Worm (Caenorhabditis elegans) whole organism, midembryonic: ENCODE results near the gene R07B1.8.

Experiments used
- cog-1 ChIP-seq: sonication (generic microtip); optimal IDR thresholded peaks from 2 replicates; lab custom pipeline; 2016; ENCODE audit warnings: missing genetic modification characterization, missing compliant biosample characterization
- flt-1 ChIP-seq: fragments of 200-800 bp; sonication (Bioruptor generic); IDR thresholded peaks from 2 replicates; pipeline ENCODE4 v1.3.6; 2022; ENCODE audit warnings: missing genetic modification characterization, missing compliant biosample characterization
- klf-2 ChIP-seq: fragments of 200-800 bp; sonication (Bioruptor generic); conservative IDR thresholded peaks from 2 replicates; pipeline ENCODE4 v1.3.6; 2022; ENCODE audit warnings: missing genetic modification reagents, missing genetic modification characterization, missing compliant biosample characterization
- med-1 ChIP-seq: sonication (generic microtip); optimal IDR thresholded peaks from 2 replicates; lab custom pipeline; 2017; ENCODE audit warnings: missing genetic modification characterization, mild to moderate bottlenecking, missing compliant biosample characterization, antibody characterized with exemption, missing genetic modification reagents; ENCODE audit not compliant: insufficient read depth
- tab-1 ChIP-seq: fragments of 200-800 bp; sonication (Bioruptor generic); IDR thresholded peaks from 2 replicates; pipeline ENCODE4 v1.3.6; 2022; ENCODE audit warnings: missing genetic modification characterization, missing compliant biosample characterization
- ztf-23 ChIP-seq: fragments of 200-800 bp; sonication (Bioruptor generic); IDR thresholded peaks from 2 replicates; pipeline ENCODE4 v1.3.6; 2022; ENCODE audit warnings: missing genetic modification reagents, missing genetic modification characterization, missing compliant biosample characterization
- ztf-29 ChIP-seq: fragments of 200-800 bp; sonication (Bioruptor generic); IDR thresholded peaks from 2 replicates; pipeline ENCODE4 v1.3.6; 2022; ENCODE audit warnings: missing genetic modification reagents, missing genetic modification characterization, missing compliant biosample characterization

ce11 chrX:9917362-9917761 lies 44.9 kb upstream of the R07B1.8 start, which contains the start of gene F21G4.6:
- TF ChIP-seq tab-1 (no peak), flt-1 (no peak), med-1 (GFP tag; lab: Kevin White, UChicago) (no peak), klf-2 (GFP tag; lab: Robert Waterston, UW) (no peak), ztf-23 (no peak), ztf-29 (no peak), cog-1 (tag; lab: Kevin White, UChicago) (no peak)
